Worm (Caenorhabditis elegans): ENCODE measurements around the gene Y71H2AM.6.

The Y71H2AM.6 gene

ce11 chrIII:2811410-2811809 is 30.6 kb downstream of the Y71H2AM.6 start:
- TF ChIP-seq pes-1 (GFP tag; IDR thresholded peaks at IDR 0.05), result 0 out of 2 replicates have a peak, but pooled peaks have one; percentile 9
- no peak for TF ChIP-seq tbx-37 (GFP tag; conservative IDR thresholded peaks at IDR 0.05)
- TF ChIP-seq hnd-1 (tag; optimal IDR thresholded peaks at IDR 0.05), result no peak
- no peak for TF ChIP-seq flt-1 (GFP tag; IDR thresholded peaks at IDR 0.05)
- TF ChIP-seq hmg-4 (GFP tag; optimal IDR thresholded peaks at IDR 0.05), result no peak
- no peak for TF ChIP-seq ceh-13 (GFP tag; optimal IDR thresholded peaks at IDR 0.05)
- TF ChIP-seq tbx-11 (GFP tag; IDR thresholded peaks at IDR 0.05), result 0 out of 2 replicates have a peak, but pooled peaks have one; percentile 19
- TF ChIP-seq sea-1 (GFP tag; conservative IDR thresholded peaks at IDR 0.05), result peak; percentile 49; the same call in 1 of the 2 replicates
- TF ChIP-seq scrt-1 (GFP tag; IDR thresholded peaks at IDR 0.05), result no peak
- TF ChIP-seq B0310.2 (tag; optimal IDR thresholded peaks at IDR 0.05), result no peak
- TF ChIP-seq ets-7 (tag; optimal IDR thresholded peaks at IDR 0.05), result no peak
- no peak for TF ChIP-seq ceh-36 (tag; optimal IDR thresholded peaks at IDR 0.05)
- TF ChIP-seq ama-1 (optimal IDR thresholded peaks at IDR 0.05), result no peak
- no peak for TF ChIP-seq tra-4 (tag; optimal IDR thresholded peaks at IDR 0.05)
- no peak for TF ChIP-seq aly-1 (tag; optimal IDR thresholded peaks at IDR 0.05)
- no peak for TF ChIP-seq F13C5.2 (tag; optimal IDR thresholded peaks at IDR 0.05)
- no peak for TF ChIP-seq hmbx-1 (tag; optimal IDR thresholded peaks at IDR 0.05)

ce11 chrIII:2814919-2815554 is 34.2 kb downstream of the Y71H2AM.6 start, which contains the start of gene tufm-1:
TSS of gene tufm-1 (minus strand) at chrIII:2814969.
- no peak for TF ChIP-seq flt-1 (GFP tag; IDR thresholded peaks at IDR 0.05)
- no peak for TF ChIP-seq tbx-11 (GFP tag; IDR thresholded peaks at IDR 0.05)
- TF ChIP-seq scrt-1 (GFP tag; IDR thresholded peaks at IDR 0.05), result no peak
- no peak for TF ChIP-seq ama-1 (optimal IDR thresholded peaks at IDR 0.05)
- TF ChIP-seq B0310.2 (tag; optimal IDR thresholded peaks at IDR 0.05), result no peak
- no peak for TF ChIP-seq tra-4 (tag; optimal IDR thresholded peaks at IDR 0.05)
- TF ChIP-seq hmg-4 (GFP tag; optimal IDR thresholded peaks at IDR 0.05), result no peak
- TF ChIP-seq ceh-36 (tag; optimal IDR thresholded peaks at IDR 0.05), result no peak
- TF ChIP-seq tbx-37 (GFP tag; conservative IDR thresholded peaks at IDR 0.05), result no peak
- no peak for TF ChIP-seq hmbx-1 (tag; optimal IDR thresholded peaks at IDR 0.05)
- TF ChIP-seq hnd-1 (tag; optimal IDR thresholded peaks at IDR 0.05), result no peak

- TF ChIP-seq ets-7 (tag; optimal IDR thresholded peaks at IDR 0.05) (no peak), F13C5.2 (tag; optimal IDR thresholded peaks at IDR 0.05) (no peak), scrt-1 (GFP tag; IDR thresholded peaks at IDR 0.05) (no peak), tbx-37 (GFP tag; conservative IDR thresholded peaks at IDR 0.05) (no peak), flt-1 (GFP tag; IDR thresholded peaks at IDR 0.05) (no peak), ceh-36 (tag; optimal IDR thresholded peaks at IDR 0.05) (no peak), tbx-11 (GFP tag; IDR thresholded peaks at IDR 0.05) (no peak), aly-1 (tag; optimal IDR thresholded peaks at IDR 0.05) (no peak), B0310.2 (tag; optimal IDR thresholded peaks at IDR 0.05) (no peak), pes-1 (GFP tag; IDR thresholded peaks at IDR 0.05) (no peak), hmg-4 (GFP tag; optimal IDR thresholded peaks at IDR 0.05) (no peak), sea-1 (GFP tag; conservative IDR thresholded peaks at IDR 0.05) (no peak), hnd-1 (tag; optimal IDR thresholded peaks at IDR 0.05) (no peak), tra-4 (tag; optimal IDR thresholded peaks at IDR 0.05) (no peak), ama-1 (optimal IDR thresholded peaks at IDR 0.05) (no peak)
These were observed 35.5 kb downstream of the Y71H2AM.6 start for ce11 chrIII:2816205-2816923.

ce11 chrIII:2817847-2818246 is 37.0 kb downstream of the Y71H2AM.6 start:
- TF ChIP-seq sea-1 (GFP tag; conservative IDR thresholded peaks at IDR 0.05) (no peak), ceh-36 (tag; optimal IDR thresholded peaks at IDR 0.05) (no peak), hmbx-1 (tag; optimal IDR thresholded peaks at IDR 0.05) (no peak), pes-1 (GFP tag; IDR thresholded peaks at IDR 0.05) (no peak), hnd-1 (tag; optimal IDR thresholded peaks at IDR 0.05) (no peak)

ce11 chrIII:2818980-2819379 is 38.1 kb downstream of the Y71H2AM.6 start, which contains the start of gene pipp-4P:
TSS of gene pipp-4P (plus strand) at chrIII:2819280.
- TF ChIP-seq B0310.2 (tag; optimal IDR thresholded peaks at IDR 0.05) (no peak), aly-1 (tag; optimal IDR thresholded peaks at IDR 0.05) (no peak), sea-1 (GFP tag; conservative IDR thresholded peaks at IDR 0.05) (no peak), ama-1 (optimal IDR thresholded peaks at IDR 0.05) (no peak), tra-4 (tag; optimal IDR thresholded peaks at IDR 0.05) (no peak), scrt-1 (GFP tag; IDR thresholded peaks at IDR 0.05) (no peak), ceh-36 (tag; optimal IDR thresholded peaks at IDR 0.05) (no peak), tbx-11 (GFP tag; IDR thresholded peaks at IDR 0.05) (no peak)

- TF ChIP-seq tbx-11 (GFP tag; IDR thresholded peaks at IDR 0.05) (no peak), ceh-36 (tag; optimal IDR thresholded peaks at IDR 0.05) (no peak), hmbx-1 (tag; optimal IDR thresholded peaks at IDR 0.05) (no peak), ceh-13 (GFP tag; optimal IDR thresholded peaks at IDR 0.05) (no peak), F13C5.2 (tag; optimal IDR thresholded peaks at IDR 0.05) (no peak), flt-1 (GFP tag; IDR thresholded peaks at IDR 0.05) (no peak), scrt-1 (GFP tag; IDR thresholded peaks at IDR 0.05) (no peak), tra-4 (tag; optimal IDR thresholded peaks at IDR 0.05) (no peak), aly-1 (tag; optimal IDR thresholded peaks at IDR 0.05) (no peak), sea-1 (GFP tag; conservative IDR thresholded peaks at IDR 0.05) (no peak), ama-1 (optimal IDR thresholded peaks at IDR 0.05) (no peak), hnd-1 (tag; optimal IDR thresholded peaks at IDR 0.05) (no peak), hmg-4 (GFP tag; optimal IDR thresholded peaks at IDR 0.05) (no peak), pes-1 (GFP tag; IDR thresholded peaks at IDR 0.05) (no peak), tbx-37 (GFP tag; conservative IDR thresholded peaks at IDR 0.05) (no peak), ets-7 (tag; optimal IDR thresholded peaks at IDR 0.05) (no peak), B0310.2 (tag; optimal IDR thresholded peaks at IDR 0.05) (no peak)
These were observed 45.9 kb downstream of the Y71H2AM.6 start, which contains the start of gene Y71H2AM.1 for ce11 chrIII:2826770-2827169. TSS of gene Y71H2AM.1 (plus strand) at chrIII:2827070.

Measured in whole organism, early embryonic.